Worm (Caenorhabditis elegans) whole organism, mixed stage, embryonic: Measurements from ENCODE around the gene ZK1067.4.

Experiments used
- nhr-237 ChIP-seq: fragments of 150-350 bp; optimal IDR thresholded peaks from 2 replicates; lab custom pipeline; 2014; ENCODE audit warnings: missing biosample characterization, missing genetic modification characterization
- unc-39 ChIP-seq: fragments of 150-350 bp; optimal IDR thresholded peaks from 2 replicates; lab custom pipeline; 2014; ENCODE audit warnings: missing biosample characterization, missing genetic modification characterization
- unc-62 ChIP-seq: fragments of 150-350 bp; optimal IDR thresholded peaks from 2 replicates; lab custom pipeline; 2014; ENCODE audit warnings: missing biosample characterization, missing genetic modification reagents, missing genetic modification characterization

ce11 chrII:9197212-9197611 is 13.0 kb upstream of the ZK1067.4 start, which contains the start of gene let-23:
- TF ChIP-seq nhr-237 (tag; lab: Kevin White, UChicago), result no peak
- no peak for TF ChIP-seq unc-62
- TF ChIP-seq unc-39, result no peak
